Worm (Caenorhabditis elegans): ENCODE measurements around the gene irld-12.

irld-12 gene

ce11 chrV:2996105-2996504 lies 25.1 kb downstream of the irld-12 start, which contains the start of gene srw-120:
Gene srw-120 (minus strand): TSS chrV:2996205.
- TF ChIP-seq sptf-2 (GFP tag; optimal IDR thresholded peaks at IDR 0.05) (no peak), lir-1 (GFP tag; conservative IDR thresholded peaks at IDR 0.05) (no peak), F52B5.7 (tag; optimal IDR thresholded peaks at IDR 0.05) (no peak)

- no peak for TF ChIP-seq F57C9.4 (tag; optimal IDR thresholded peaks at IDR 0.05)
- no peak for TF ChIP-seq die-1 (tag; optimal IDR thresholded peaks at IDR 0.05)
- TF ChIP-seq sea-2 (GFP tag; IDR thresholded peaks at IDR 0.05): no peak
- no peak for TF ChIP-seq snpc-4 (GFP tag; optimal IDR thresholded peaks at IDR 0.05)
- no peak for TF ChIP-seq snpc-4 (tag; optimal IDR thresholded peaks at IDR 0.05)
- TF ChIP-seq repo-1 (tag; optimal IDR thresholded peaks at IDR 0.05): no peak
- TF ChIP-seq atf-7 (tag; optimal IDR thresholded peaks at IDR 0.05): no peak
- TF ChIP-seq ccch-3 (GFP tag; optimal IDR thresholded peaks at IDR 0.05): no peak
- TF ChIP-seq Y53F4B.3 (GFP tag; IDR thresholded peaks at IDR 0.05): no peak
These were observed 27.4 kb downstream of the irld-12 start, which contains the start of gene srw-115 for ce11 chrV:2993816-2994215. Gene srw-115 (minus strand): TSS chrV:2993916.

DNA sequence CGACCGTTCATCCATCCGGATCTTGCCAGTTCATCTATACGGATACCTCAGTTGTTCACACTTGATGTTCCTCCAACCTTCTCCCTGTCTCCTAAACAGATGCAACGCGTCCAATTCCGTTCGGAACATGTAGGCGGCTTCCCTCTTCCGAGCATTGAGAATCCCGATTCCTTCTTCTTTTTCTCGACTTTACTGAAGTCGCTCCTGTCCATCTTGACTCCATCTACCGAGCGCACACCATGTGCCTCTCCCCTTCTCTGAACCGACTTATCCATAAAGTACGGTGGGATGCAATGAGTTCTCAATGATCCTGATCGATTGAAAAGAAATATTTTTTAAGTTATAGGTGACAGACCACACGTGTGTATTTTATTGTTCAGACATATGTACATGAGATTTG lies 29.1 kb downstream of the irld-12 start:
- no peak for TF ChIP-seq F33H1.4 (GFP tag; IDR thresholded peaks at IDR 0.05)
- no peak for TF ChIP-seq athp-1 (tag; optimal IDR thresholded peaks at IDR 0.05)
- no peak for TF ChIP-seq ceh-58 (GFP tag; IDR thresholded peaks at IDR 0.05)
- TF ChIP-seq lsy-27 (tag; optimal IDR thresholded peaks at IDR 0.05; ENCODE audit: borderline replicate concordance, insufficient read depth): no peak
- TF ChIP-seq rec-8 (tag; optimal IDR thresholded peaks at IDR 0.05): no peak
- no peak for TF ChIP-seq snpc-3.4 (tag; optimal IDR thresholded peaks at IDR 0.05)
- no peak for TF ChIP-seq F49E8.2 (tag; optimal IDR thresholded peaks at IDR 0.05; ENCODE audit: insufficient read depth)

DNA sequence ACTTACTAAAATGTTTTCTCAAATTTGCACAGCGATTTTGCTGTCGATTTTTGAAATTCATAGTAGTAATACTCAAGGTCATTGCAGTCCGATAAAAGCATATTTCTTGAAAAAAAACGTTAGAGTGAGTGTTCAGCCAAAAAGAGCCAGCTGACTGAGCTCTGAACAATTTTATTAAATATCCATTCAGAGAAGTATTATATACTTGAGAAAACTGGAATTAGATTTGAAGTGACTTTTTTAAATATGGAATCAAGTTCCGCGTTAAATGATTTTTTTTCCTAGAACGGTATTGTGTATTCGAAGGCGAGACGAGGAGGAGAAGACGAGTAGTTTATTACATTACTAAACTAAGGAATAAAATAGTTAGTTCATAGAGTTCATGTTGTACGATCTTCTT lies 29.7 kb downstream of the irld-12 start, which contains the start of gene srw-121:
TSS of gene srw-121 (minus strand) at position 101 of the 400 bp plus-strand sequence.
- TF ChIP-seq hrde-1 (tag; optimal IDR thresholded peaks at IDR 0.05; ENCODE audit: borderline replicate concordance) (no peak), nfyb-1 (GFP tag; IDR thresholded peaks at IDR 0.05) (no peak), madf-8 (GFP tag; conservative IDR thresholded peaks at IDR 0.05) (no peak), sptf-2 (GFP tag; optimal IDR thresholded peaks at IDR 0.05) (no peak), ama-1 (optimal IDR thresholded peaks at IDR 0.05) (no peak), ama-1 (GFP tag; optimal IDR thresholded peaks at IDR 0.05) (no peak), K12H6.12 (tag; optimal IDR thresholded peaks at IDR 0.05) (no peak), egrh-3 (GFP tag; IDR thresholded peaks at IDR 0.05) (no peak), Y67H2A.10 (GFP tag; conservative IDR thresholded peaks at IDR 0.05) (no peak), B0019.2 (GFP tag; conservative IDR thresholded peaks at IDR 0.05) (no peak), nhr-80 (tag; optimal IDR thresholded peaks at IDR 0.05) (no peak)

DNA sequence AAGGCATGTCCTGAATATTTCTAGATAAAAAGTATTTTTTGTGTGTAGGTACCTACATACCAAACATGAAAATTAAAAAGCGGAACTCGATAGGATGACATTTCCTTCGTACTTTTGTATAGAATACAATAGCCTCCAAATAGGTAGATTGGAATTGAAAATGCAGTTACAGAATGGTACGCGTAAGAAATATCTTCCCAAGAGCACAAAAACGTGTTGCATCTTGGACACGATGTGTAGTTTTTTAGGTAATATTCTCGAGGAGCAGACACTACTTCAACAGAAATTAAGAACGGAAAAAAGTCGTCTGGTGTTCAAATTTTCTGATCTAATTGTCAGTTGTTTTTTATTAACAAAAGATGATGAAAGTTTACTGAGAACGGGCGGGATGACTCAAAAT lies 33.8 kb downstream of the irld-12 start, which contains the start of gene srh-85:
TSS of gene srh-85 (minus strand) at position 101 of the 400 bp plus-strand sequence.
- TF ChIP-seq bed-1 (GFP tag; IDR thresholded peaks at IDR 0.05) (no peak), nfya-2 (GFP tag; IDR thresholded peaks at IDR 0.05) (no peak), snpc-4 (GFP tag; optimal IDR thresholded peaks at IDR 0.05) (no peak), snpc-4 (tag; optimal IDR thresholded peaks at IDR 0.05) (no peak), F10E7.11 (tag; optimal IDR thresholded peaks at IDR 0.05) (no peak), sptf-2 (GFP tag; optimal IDR thresholded peaks at IDR 0.05) (no peak), F33H1.4 (GFP tag; IDR thresholded peaks at IDR 0.05) (no peak), dpff-1 (tag; optimal IDR thresholded peaks at IDR 0.05) (no peak), tbx-9 (tag; optimal IDR thresholded peaks at IDR 0.05; ENCODE audit: borderline replicate concordance) (no peak), repo-1 (tag; optimal IDR thresholded peaks at IDR 0.05) (no peak), ztf-28 (GFP tag; IDR thresholded peaks at IDR 0.05) (no peak), lin-26 (GFP tag; IDR thresholded peaks at IDR 0.05) (no peak), zfh-2 (GFP tag; conservative IDR thresholded peaks at IDR 0.05) (no peak), ceh-40 (GFP tag; IDR thresholded peaks at IDR 0.05) (no peak), let-607 (tag; optimal IDR thresholded peaks at IDR 0.05) (no peak), ceh-27 (GFP tag; optimal IDR thresholded peaks at IDR 0.05) (no peak)

All from whole organism, young adult.